Worm (Caenorhabditis elegans) whole organism, L1 larva: ENCODE results near the gene oac-20.

Experiments
- C16A3.4 ChIP-seq: fragments of 150-350 bp; optimal IDR thresholded peaks from 2 replicates; lab custom pipeline; 2014; ENCODE audit warnings: missing biosample characterization, missing genetic modification characterization
- F16B12.6 ChIP-seq: fragments of 150-350 bp; optimal IDR thresholded peaks from 2 replicates; lab custom pipeline; 2014; ENCODE audit warnings: missing biosample characterization, missing genetic modification characterization
- aha-1 ChIP-seq: fragments of 150-350 bp; optimal IDR thresholded peaks from 2 replicates; lab custom pipeline; 2014; ENCODE audit warnings: missing biosample characterization, missing genetic modification characterization
- blmp-1 ChIP-seq: fragments of 150-350 bp; optimal IDR thresholded peaks from 2 replicates; lab custom pipeline; 2014; ENCODE audit warnings: missing biosample characterization, missing genetic modification characterization
- ceh-63 ChIP-seq: fragments of 200-800 bp; sonication (Bioruptor generic); optimal IDR thresholded peaks from 2 replicates; lab custom pipeline; 2018; ENCODE audit warnings: mild to moderate bottlenecking, missing genetic modification characterization, missing compliant biosample characterization
- ceh-82 ChIP-seq, 3 experiments: fragments of 150-350 bp in 1 of 3; sonication (generic microtip) in 2 of 3; optimal IDR thresholded peaks; 2 replicates each; lab custom pipeline; 2014 to 2017; ENCODE audit warnings: missing biosample characterization in 3 of 3, missing genetic modification characterization in 3 of 3
- ceh-90 ChIP-seq: sonication (generic microtip); optimal IDR thresholded peaks from 2 replicates; lab custom pipeline; 2016; ENCODE audit warnings: missing genetic modification characterization, missing compliant biosample characterization
- dpl-1 ChIP-seq, 3 experiments: fragments of 150-350 bp in 2 of 3; sonication (generic microtip) in 1 of 3; optimal IDR thresholded peaks; 2 replicates each; lab custom pipeline; 2014 to 2017; ENCODE audit warnings: missing biosample characterization in 3 of 3, missing genetic modification characterization in 3 of 3, missing genetic modification reagents in 3 of 3
- efl-3 ChIP-seq: fragments of 200-800 bp; sonication (Bioruptor generic); optimal IDR thresholded peaks from 2 replicates; lab custom pipeline; 2018; ENCODE audit warnings: mild to moderate bottlenecking, missing genetic modification characterization, missing compliant biosample characterization
- egl-13 ChIP-seq: sonication (generic microtip); optimal IDR thresholded peaks from 2 replicates; lab custom pipeline; 2016; ENCODE audit warnings: missing genotype, missing genetic modification reagents, missing genetic modification characterization, missing compliant biosample characterization
- elt-2 ChIP-seq: sonication (generic microtip); optimal IDR thresholded peaks from 2 replicates; lab custom pipeline; 2016; ENCODE audit warnings: missing genetic modification characterization, mild to moderate bottlenecking, inconsistent platforms, missing compliant biosample characterization, missing genetic modification reagents
- ets-5 ChIP-seq: fragments of 200-800 bp; sonication (Bioruptor generic); IDR thresholded peaks from 2 replicates; pipeline ENCODE4 v1.3.6; 2022; ENCODE audit warnings: missing genetic modification characterization, missing compliant biosample characterization
- fkh-4 ChIP-seq: sonication (generic microtip); optimal IDR thresholded peaks from 2 replicates; lab custom pipeline; 2016; ENCODE audit warnings: missing compliant biosample characterization, missing genetic modification characterization, borderline replicate concordance
- fkh-8 ChIP-seq: sonication (generic microtip); optimal IDR thresholded peaks from 2 replicates; lab custom pipeline; 2016; ENCODE audit warnings: mild to moderate bottlenecking, missing genetic modification characterization, missing compliant biosample characterization
- grh-1 ChIP-seq: fragments of 200-800 bp; sonication (Bioruptor generic); IDR thresholded peaks from 2 replicates; pipeline ENCODE4 v1.3.6; 2022; ENCODE audit warnings: missing genetic modification reagents, missing genetic modification characterization, missing compliant biosample characterization
- hpl-2 ChIP-seq: fragments of 150-350 bp; optimal IDR thresholded peaks from 2 replicates; lab custom pipeline; 2014; ENCODE audit warnings: missing biosample characterization, missing genetic modification reagents, missing genetic modification characterization
- irx-1 ChIP-seq: sonication (generic microtip); optimal IDR thresholded peaks from 2 replicates; lab custom pipeline; 2016; ENCODE audit warnings: missing genetic modification characterization, missing compliant biosample characterization
- isw-1 ChIP-seq: fragments of 200-800 bp; sonication (Bioruptor generic); IDR thresholded peaks from 2 replicates; pipeline ENCODE4 v1.3.6; 2022; ENCODE audit warnings: missing genetic modification characterization, missing compliant biosample characterization
- jun-1 ChIP-seq: fragments of 150-350 bp; optimal IDR thresholded peaks from 2 replicates; lab custom pipeline; 2014; ENCODE audit warnings: missing biosample characterization, missing genetic modification reagents, missing genetic modification characterization
- lin-13 ChIP-seq: fragments of 150-350 bp; optimal IDR thresholded peaks from 2 replicates; lab custom pipeline; 2014; ENCODE audit warnings: missing biosample characterization, missing genetic modification reagents, missing genetic modification characterization
- lin-14 ChIP-seq: fragments of 200-800 bp; sonication (Bioruptor generic); optimal IDR thresholded peaks from 2 replicates; lab custom pipeline; 2018; ENCODE audit warnings: mild to moderate bottlenecking, missing genetic modification characterization, moderate library complexity, missing compliant biosample characterization
- lin-35 ChIP-seq, 2 experiments: fragments of 150-350 bp; optimal IDR thresholded peaks; 2 replicates each; lab custom pipeline; 2014; ENCODE audit warnings: missing biosample characterization in 2 of 2, missing genetic modification characterization in 2 of 2, missing genetic modification reagents in 2 of 2
- lin-39 ChIP-seq: fragments of 150-350 bp; optimal IDR thresholded peaks from 2 replicates; lab custom pipeline; 2014; ENCODE audit warnings: missing biosample characterization, missing genetic modification reagents, missing genetic modification characterization
- lir-3 ChIP-seq: sonication (generic microtip); optimal IDR thresholded peaks from 2 replicates; lab custom pipeline; 2016; ENCODE audit warnings: mild to moderate bottlenecking, missing genetic modification characterization, moderate library complexity, missing compliant biosample characterization; ENCODE audit not compliant: poor library complexity
- lsy-2 ChIP-seq, 2 experiments: fragments of 150-350 bp; optimal IDR thresholded peaks; 2 replicates each; lab custom pipeline; 2014; ENCODE audit warnings: missing biosample characterization in 2 of 2, missing genetic modification characterization in 2 of 2
- mdl-1 ChIP-seq, 2 experiments: fragments of 150-350 bp; optimal IDR thresholded peaks; 2 replicates each; lab custom pipeline; 2014 to 2017; ENCODE audit warnings: missing biosample characterization in 2 of 2, missing genetic modification characterization in 2 of 2, inconsistent platforms in 1 of 2
- mef-2 ChIP-seq: fragments of 150-350 bp; optimal IDR thresholded peaks from 2 replicates; lab custom pipeline; 2014; ENCODE audit warnings: missing biosample characterization, missing genetic modification characterization
- nhr-20 ChIP-seq: sonication (generic microtip); optimal IDR thresholded peaks from 2 replicates; lab custom pipeline; 2016; ENCODE audit warnings: mild to moderate bottlenecking, missing genetic modification characterization, missing compliant biosample characterization
- nhr-237 ChIP-seq: fragments of 150-350 bp; optimal IDR thresholded peaks from 2 replicates; lab custom pipeline; 2014; ENCODE audit warnings: missing biosample characterization, missing genetic modification characterization
- nhr-47 ChIP-seq: sonication (generic microtip); optimal IDR thresholded peaks from 2 replicates; lab custom pipeline; 2016; ENCODE audit warnings: mild to moderate bottlenecking, missing genetic modification characterization, moderate library complexity, missing compliant biosample characterization
- nhr-71 ChIP-seq: sonication (generic microtip); optimal IDR thresholded peaks from 2 replicates; lab custom pipeline; 2016; ENCODE audit warnings: mild to moderate bottlenecking, missing genetic modification characterization, moderate library complexity, missing compliant biosample characterization
- nhr-77 ChIP-seq: fragments of 150-350 bp; optimal IDR thresholded peaks from 2 replicates; lab custom pipeline; 2014; ENCODE audit warnings: missing biosample characterization, missing genetic modification characterization
- nhr-90 ChIP-seq: sonication (generic microtip); optimal IDR thresholded peaks from 2 replicates; lab custom pipeline; 2016; ENCODE audit warnings: mild to moderate bottlenecking, missing genetic modification characterization, missing compliant biosample characterization; ENCODE audit not compliant: poor library complexity
- pag-3 ChIP-seq: sonication (generic microtip); optimal IDR thresholded peaks from 2 replicates; lab custom pipeline; 2017; ENCODE audit warnings: missing genetic modification characterization, mild to moderate bottlenecking, missing compliant biosample characterization, antibody characterized with exemption, borderline replicate concordance; ENCODE audit not compliant: insufficient read depth
- pqm-1 ChIP-seq: sonication (generic microtip); optimal IDR thresholded peaks from 3 replicates; lab custom pipeline; 2017; ENCODE audit warnings: missing biosample characterization, missing genetic modification characterization
- rnt-1 ChIP-seq: sonication (generic microtip); optimal IDR thresholded peaks from 2 replicates; lab custom pipeline; 2016; ENCODE audit warnings: mild to moderate bottlenecking, missing genetic modification characterization, moderate library complexity, missing compliant biosample characterization
- skn-1 ChIP-seq: fragments of 150-350 bp; optimal IDR thresholded peaks from 2 replicates; lab custom pipeline; 2014; ENCODE audit warnings: missing biosample characterization, missing genetic modification characterization
- snpc-4 ChIP-seq: fragments of 150-350 bp; optimal IDR thresholded peaks from 2 replicates; lab custom pipeline; 2014; ENCODE audit warnings: missing biosample characterization, missing genetic modification characterization
- snu-23 ChIP-seq: sonication (generic microtip); optimal IDR thresholded peaks from 2 replicates; lab custom pipeline; 2016; ENCODE audit warnings: missing genetic modification characterization, missing compliant biosample characterization
- sox-4 ChIP-seq: sonication (generic microtip); optimal IDR thresholded peaks from 2 replicates; lab custom pipeline; 2016; ENCODE audit warnings: missing genetic modification characterization, missing compliant biosample characterization
- sup-37 ChIP-seq: fragments of 200-800 bp; sonication (Bioruptor generic); optimal IDR thresholded peaks from 2 replicates; lab custom pipeline; 2018; ENCODE audit warnings: mild to moderate bottlenecking, missing genetic modification characterization, missing compliant biosample characterization
- swsn-7 ChIP-seq: sonication (generic microtip); optimal IDR thresholded peaks from 2 replicates; lab custom pipeline; 2016; ENCODE audit warnings: missing genetic modification characterization, missing compliant biosample characterization
- unc-30 ChIP-seq: sonication (generic microtip); optimal IDR thresholded peaks from 2 replicates; lab custom pipeline; 2017; ENCODE audit warnings: missing biosample characterization, missing genetic modification characterization
- unc-98 ChIP-seq: fragments of 200-800 bp; sonication (Bioruptor generic); IDR thresholded peaks from 2 replicates; pipeline ENCODE4 v1.3.6; 2022; ENCODE audit warnings: missing genetic modification characterization, missing compliant biosample characterization
- zag-1 ChIP-seq: fragments of 150-350 bp; optimal IDR thresholded peaks from 2 replicates; lab custom pipeline; 2014; ENCODE audit warnings: missing biosample characterization, missing genetic modification characterization
- ztf-11 ChIP-seq, 2 experiments: sonication (generic microtip); optimal IDR thresholded peaks; 2 replicates each; lab custom pipeline; 2016 to 2017; ENCODE audit warnings: missing genetic modification characterization in 2 of 2, missing biosample characterization in 1 of 2, missing compliant biosample characterization in 1 of 2
- ztf-4 ChIP-seq: fragments of 150-350 bp; optimal IDR thresholded peaks from 2 replicates; lab custom pipeline; 2014; ENCODE audit warnings: missing biosample characterization, missing genetic modification characterization

oac-20 gene

DNA sequence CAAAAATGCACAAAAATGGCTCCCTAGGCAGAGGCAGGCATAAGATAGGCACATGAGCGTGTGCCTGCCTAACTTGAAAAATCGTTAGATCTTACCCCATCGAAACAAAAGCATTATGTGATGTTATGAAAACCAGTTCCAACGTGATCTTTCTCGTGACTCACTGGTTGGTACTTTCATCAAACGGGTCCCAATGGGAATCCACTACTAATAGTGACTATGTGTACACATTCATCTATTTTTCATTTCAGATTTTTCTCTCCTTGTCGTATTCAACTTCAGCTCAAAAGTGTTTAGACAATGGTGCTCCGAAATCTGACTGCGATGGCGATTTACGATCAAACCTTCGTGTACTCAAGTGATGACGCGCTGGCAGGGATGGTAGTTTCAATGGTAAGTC lies 39.2 kb downstream of the oac-20 start, which contains the start of gene srx-43:
Gene srx-43 (plus strand): TSS at position 301 of the 400 bp plus-strand sequence.
- TF ChIP-seq fkh-8 (tag; lab: Kevin White, UChicago) (no peak), snu-23 (no peak), nhr-20 (tag; lab: Kevin White, UChicago) (no peak), egl-13 (no peak), ceh-63 (GFP tag; lab: Kevin White, UChicago) (no peak), C16A3.4 (tag; lab: Kevin White, UChicago) (no peak), F16B12.6 (tag; lab: Kevin White, UChicago) (no peak), grh-1 (GFP tag; lab: Robert Waterston, UW) (no peak), nhr-47 (tag; lab: Kevin White, UChicago) (no peak), lsy-2 (tag; optimal IDR thresholded peaks at IDR 0.05; lab: Kevin White, UChicago) (no peak), lir-3 (tag; lab: Kevin White, UChicago) (no peak), nhr-71 (tag; lab: Kevin White, UChicago) (no peak), ceh-90 (no peak), swsn-7 (tag; lab: Kevin White, UChicago) (no peak), mdl-1 (tag; optimal IDR thresholded peaks at IDR 0.05; lab: Kevin White, UChicago) (no peak), nhr-237 (tag; lab: Kevin White, UChicago) (no peak), ets-5 (GFP tag; lab: Robert Waterston, UW) (no peak)

DNA sequence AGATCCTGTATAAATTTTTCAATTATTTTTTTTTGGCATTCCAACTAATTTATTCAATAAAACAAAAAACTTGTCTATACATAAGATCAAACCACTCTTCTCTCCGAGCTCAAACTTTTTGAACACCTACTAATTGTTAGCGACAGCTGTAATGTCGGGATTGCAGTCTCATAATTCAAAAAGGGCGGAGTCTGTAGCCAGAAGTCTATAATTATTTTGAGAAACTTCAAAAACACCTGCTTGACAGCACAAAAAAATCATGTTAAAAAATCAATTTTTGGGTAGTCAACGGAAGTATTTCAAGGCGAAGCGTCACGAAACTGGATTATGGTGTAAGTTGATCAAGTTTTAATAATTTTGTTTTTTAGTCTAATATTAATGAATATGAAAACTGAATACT lies 41.5 kb downstream of the oac-20 start, which contains the start of gene srx-44:
Gene srx-44 (plus strand): TSS at position 301 of the 400 bp plus-strand sequence.
- TF ChIP-seq fkh-4 (tag; lab: Kevin White, UChicago) (no peak), lin-14 (GFP tag; lab: Kevin White, UChicago) (no peak), nhr-20 (tag; lab: Kevin White, UChicago) (no peak), aha-1 (tag; lab: Kevin White, UChicago) (no peak)
- TF ChIP-seq, all 84 proteins: peak for 0

DNA sequence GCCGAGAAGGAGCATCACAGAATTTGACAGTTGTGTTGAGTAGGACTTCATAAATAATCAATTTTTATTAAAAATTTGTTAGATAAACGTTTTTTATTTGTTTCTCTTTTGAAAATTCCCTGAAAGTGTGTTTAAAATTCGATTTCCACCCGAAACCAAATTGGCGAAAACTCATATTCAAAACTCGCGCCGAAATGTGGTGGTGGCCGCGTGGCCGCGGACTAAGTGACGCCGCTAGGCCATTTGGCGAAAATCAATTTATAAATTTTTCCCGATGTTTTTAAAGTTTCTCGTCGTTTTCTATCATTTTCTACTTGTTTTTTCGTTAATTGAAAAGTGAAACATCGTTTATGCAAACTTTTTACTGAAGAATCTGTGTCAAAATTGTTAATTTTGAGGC lies 44.1 kb downstream of the oac-20 start:
- TF ChIP-seq snpc-4 (tag; lab: Kevin White, UChicago), result peak; percentile 68
- TF ChIP-seq ceh-82 (tag; optimal IDR thresholded peaks at IDR 0.05; lab: Kevin White, UChicago), result peak; percentile 15 to 52 (median 36)
- TF ChIP-seq ztf-4 (tag; lab: Kevin White, UChicago), result no peak
- no peak for TF ChIP-seq efl-3 (GFP tag; lab: Kevin White, UChicago)
- TF ChIP-seq ets-5 (GFP tag; lab: Robert Waterston, UW), result no peak
- no peak for TF ChIP-seq unc-30 (tag; lab: Kevin White, UChicago)
- TF ChIP-seq rnt-1 (tag; lab: Kevin White, UChicago), result peak; percentile 96
- TF ChIP-seq dpl-1 (GFP tag; optimal IDR thresholded peaks at IDR 0.05; lab: Kevin White, UChicago), result peak; percentile 82 to 91 (median 88)
- peak; percentile 72 for TF ChIP-seq irx-1 (tag; lab: Kevin White, UChicago)
- TF ChIP-seq nhr-20 (tag; lab: Kevin White, UChicago), result peak; percentile 56
- TF ChIP-seq hpl-2 (GFP tag; lab: Kevin White, UChicago), result no peak
- peak; percentile 16 for TF ChIP-seq elt-2 (tag; lab: Kevin White, UChicago)
- no peak for TF ChIP-seq zag-1 (tag; lab: Kevin White, UChicago)
- no peak for TF ChIP-seq pag-3 (tag; lab: Kevin White, UChicago)
- TF ChIP-seq jun-1, result no peak
- peak; percentile 73 for TF ChIP-seq nhr-47 (tag; lab: Kevin White, UChicago)
- TF ChIP-seq fkh-4 (tag; lab: Kevin White, UChicago), result peak; percentile 60
- no peak for TF ChIP-seq pqm-1 (tag; lab: Kevin White, UChicago)
- no peak for TF ChIP-seq sup-37
- TF ChIP-seq lir-3 (tag; lab: Kevin White, UChicago), result peak; percentile 84
- peak; percentile 51 for TF ChIP-seq sox-4 (tag; lab: Kevin White, UChicago)
- no peak for TF ChIP-seq blmp-1 (tag; lab: Kevin White, UChicago)
- TF ChIP-seq nhr-90 (tag; lab: Kevin White, UChicago), result peak; percentile 75
- peak; percentile 73 for TF ChIP-seq nhr-71 (tag; lab: Kevin White, UChicago)
- TF ChIP-seq nhr-77 (tag; lab: Kevin White, UChicago), result no peak
- TF ChIP-seq lin-39, result no peak
- TF ChIP-seq mef-2 (tag; lab: Kevin White, UChicago), result no peak
- peak; percentile 91 to 95 for TF ChIP-seq lin-35 (GFP tag; optimal IDR thresholded peaks at IDR 0.05; lab: Kevin White, UChicago)
- TF ChIP-seq nhr-237 (tag; lab: Kevin White, UChicago), result no peak
- TF ChIP-seq lin-14 (GFP tag; lab: Kevin White, UChicago), result no peak
- peak; percentile 1 for TF ChIP-seq C16A3.4 (tag; lab: Kevin White, UChicago)
- TF ChIP-seq ztf-11 (tag; optimal IDR thresholded peaks at IDR 0.05; lab: Kevin White, UChicago), result peak in 1 of 2 experiments; percentile 82
- peak; percentile 66 for TF ChIP-seq unc-98 (GFP tag; lab: Robert Waterston, UW)
- TF ChIP-seq lin-13, result no peak
- peak; percentile 25 for TF ChIP-seq skn-1 (tag; lab: Kevin White, UChicago)
- peak; percentile 49 for TF ChIP-seq isw-1 (GFP tag; lab: Robert Waterston, UW)
